Worm (Caenorhabditis elegans) whole organism, early embryonic: ENCODE measurements around the gene wrt-7.

Source experiments
- B0310.2 ChIP-seq: sonication (generic microtip); optimal IDR thresholded peaks from 2 replicates; lab custom pipeline; 2016; ENCODE audit warnings: mild to moderate bottlenecking, missing genetic modification characterization, missing compliant biosample characterization
- F13C5.2 ChIP-seq: sonication (generic microtip); optimal IDR thresholded peaks from 2 replicates; lab custom pipeline; 2017; ENCODE audit warnings: mild to moderate bottlenecking, missing genetic modification characterization, inconsistent platforms, missing compliant biosample characterization
- aly-1 ChIP-seq: sonication (generic microtip); optimal IDR thresholded peaks from 2 replicates; lab custom pipeline; 2016; ENCODE audit warnings: missing genetic modification characterization, missing compliant biosample characterization
- ama-1 ChIP-seq: fragments of 150-350 bp; optimal IDR thresholded peaks from 2 replicates; lab custom pipeline; 2014
- ceh-13 ChIP-seq: fragments of 200-800 bp; sonication (Bioruptor generic); optimal IDR thresholded peaks from 2 replicates; lab custom pipeline; 2018; ENCODE audit warnings: mild to moderate bottlenecking, missing genetic modification characterization, missing compliant biosample characterization
- ceh-36 ChIP-seq: sonication (generic microtip); optimal IDR thresholded peaks from 2 replicates; lab custom pipeline; 2016; ENCODE audit warnings: missing genetic modification characterization, inconsistent platforms, missing compliant biosample characterization
- ets-7 ChIP-seq: sonication (generic microtip); optimal IDR thresholded peaks from 2 replicates; lab custom pipeline; 2016; ENCODE audit warnings: missing genotype, missing genetic modification characterization, missing compliant biosample characterization
- flt-1 ChIP-seq: fragments of 200-800 bp; sonication (Bioruptor generic); IDR thresholded peaks from 2 replicates; pipeline ENCODE4 v1.3.6; 2022; ENCODE audit warnings: missing genetic modification characterization, missing compliant biosample characterization
- hmbx-1 ChIP-seq: sonication (generic microtip); optimal IDR thresholded peaks from 2 replicates; lab custom pipeline; 2016; ENCODE audit warnings: mild to moderate bottlenecking, missing genetic modification characterization, missing compliant biosample characterization
- hmg-4 ChIP-seq: fragments of 200-800 bp; sonication (Bioruptor generic); optimal IDR thresholded peaks from 2 replicates; lab custom pipeline; 2018; ENCODE audit warnings: mild to moderate bottlenecking, missing genetic modification characterization, missing compliant biosample characterization
- hnd-1 ChIP-seq: sonication (generic microtip); optimal IDR thresholded peaks from 2 replicates; lab custom pipeline; 2016; ENCODE audit warnings: missing genetic modification characterization, missing compliant biosample characterization
- pes-1 ChIP-seq: fragments of 200-800 bp; sonication (Bioruptor generic); IDR thresholded peaks from 2 replicates; pipeline ENCODE4 v1.3.6; 2022; ENCODE audit warnings: missing genetic modification reagents, missing genetic modification characterization, missing compliant biosample characterization
- scrt-1 ChIP-seq: fragments of 200-800 bp; sonication (Bioruptor generic); IDR thresholded peaks from 2 replicates; pipeline ENCODE4 v1.3.6; 2022; ENCODE audit warnings: missing genetic modification characterization, missing compliant biosample characterization
- sea-1 ChIP-seq: fragments of 200-800 bp; sonication (Bioruptor generic); conservative IDR thresholded peaks from 2 replicates; pipeline ENCODE4 v1.3.6; 2022; ENCODE audit warnings: missing genetic modification characterization, missing compliant biosample characterization
- tbx-11 ChIP-seq: fragments of 200-800 bp; sonication (Bioruptor generic); IDR thresholded peaks from 2 replicates; pipeline ENCODE4 v1.3.6; 2022; ENCODE audit warnings: missing genetic modification characterization, missing compliant biosample characterization
- tbx-37 ChIP-seq: fragments of 200-800 bp; sonication (Bioruptor generic); conservative IDR thresholded peaks from 2 replicates; pipeline ENCODE4 v1.3.6; 2022; ENCODE audit warnings: missing genetic modification reagents, missing genetic modification characterization, missing compliant biosample characterization
- tra-4 ChIP-seq: sonication (generic microtip); optimal IDR thresholded peaks from 2 replicates; lab custom pipeline; 2017; ENCODE audit warnings: missing genetic modification characterization, missing compliant biosample characterization

The wrt-7 gene

ce11 chrV:15347292-15347691, 10.0 kb upstream of the wrt-7 start, which contains the start of gene C29F3.3:
TSS of gene C29F3.3 (minus strand) at chrV:15347392.
- TF ChIP-seq tra-4 (tag; lab: Kevin White, UChicago), result no peak
- no peak for TF ChIP-seq flt-1
- TF ChIP-seq F13C5.2 (tag; lab: Kevin White, UChicago), result no peak
- TF ChIP-seq hmg-4 (GFP tag; lab: Kevin White, UChicago), result no peak
- no peak for TF ChIP-seq hnd-1 (tag; lab: Kevin White, UChicago)
- no peak for TF ChIP-seq tbx-37 (GFP tag; lab: Robert Waterston, UW)
- no peak for TF ChIP-seq pes-1 (GFP tag; lab: Robert Waterston, UW)
- TF ChIP-seq ets-7, result no peak
- TF ChIP-seq B0310.2 (tag; lab: Kevin White, UChicago), result no peak
- no peak for TF ChIP-seq ceh-36 (tag; lab: Kevin White, UChicago)
- TF ChIP-seq ama-1 (lab: Kevin White, UChicago), result no peak
- TF ChIP-seq scrt-1 (GFP tag; lab: Robert Waterston, UW), result no peak
- TF ChIP-seq aly-1 (tag; lab: Kevin White, UChicago), result no peak
- no peak for TF ChIP-seq sea-1 (GFP tag; lab: Robert Waterston, UW)
- TF ChIP-seq hmbx-1 (tag; lab: Kevin White, UChicago), result no peak
- no peak for TF ChIP-seq ceh-13
- TF ChIP-seq tbx-11, result no peak

DNA sequence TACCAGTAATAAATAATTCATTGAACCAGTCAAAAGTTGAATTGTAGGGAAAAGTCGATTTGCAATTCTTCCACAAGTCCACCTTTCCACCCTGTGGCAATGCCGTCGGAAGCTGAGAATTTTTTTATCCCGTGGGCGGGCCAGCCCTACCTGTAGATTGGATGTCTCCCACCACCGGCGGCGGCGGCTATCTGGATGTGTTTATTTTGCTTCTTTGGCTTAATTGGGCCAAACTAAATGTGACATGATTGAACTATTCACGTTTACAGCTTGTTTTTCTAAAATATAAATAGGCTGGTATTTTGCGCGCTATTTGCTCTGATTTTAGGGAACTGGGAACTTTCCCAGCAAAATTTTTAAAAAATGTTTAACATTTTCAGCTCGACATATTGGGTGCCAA, 7.2 kb upstream of the wrt-7 start, which contains the start of gene wrt-8:
TSS of gene wrt-8 (minus strand) at position 101 of the 400 bp plus-strand sequence.
- TF ChIP-seq hmbx-1 (tag; lab: Kevin White, UChicago) (no peak), aly-1 (tag; lab: Kevin White, UChicago) (no peak), hnd-1 (tag; lab: Kevin White, UChicago) (no peak), tbx-37 (GFP tag; lab: Robert Waterston, UW) (no peak), F13C5.2 (tag; lab: Kevin White, UChicago) (no peak), ets-7 (no peak), ama-1 (lab: Kevin White, UChicago) (no peak), B0310.2 (tag; lab: Kevin White, UChicago) (no peak), pes-1 (GFP tag; lab: Robert Waterston, UW) (no peak), tbx-11 (no peak), hmg-4 (GFP tag; lab: Kevin White, UChicago) (no peak), scrt-1 (GFP tag; lab: Robert Waterston, UW) (no peak)

- TF ChIP-seq tra-4 (tag; lab: Kevin White, UChicago) (no peak), ceh-36 (tag; lab: Kevin White, UChicago) (no peak), hnd-1 (tag; lab: Kevin White, UChicago) (no peak), F13C5.2 (tag; lab: Kevin White, UChicago) (no peak), hmbx-1 (tag; lab: Kevin White, UChicago) (no peak)
These were observed 4.1 kb upstream of the wrt-7 start, which contains the start of gene clec-229 for ce11 chrV:15341404-15341803. TSS of gene clec-229 (minus strand) at chrV:15341504.

DNA sequence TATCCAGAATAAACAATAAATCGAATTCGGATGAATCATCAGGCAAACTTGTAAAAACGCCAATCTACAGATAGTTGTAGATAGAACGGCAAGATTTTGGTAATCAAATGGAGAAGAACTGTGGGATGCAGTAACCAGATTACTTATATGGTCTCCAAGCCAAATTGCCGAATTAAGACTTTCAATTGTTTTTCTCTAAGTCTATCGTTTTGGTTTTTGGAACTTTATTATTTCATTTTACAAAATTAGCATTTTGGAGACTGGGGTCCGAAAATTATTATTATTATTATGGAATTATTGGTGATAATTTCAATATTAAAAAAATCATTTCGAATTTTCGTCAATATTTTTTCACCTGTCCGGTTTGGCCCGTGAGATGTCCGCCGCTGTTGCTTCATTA, 2.1 kb upstream of the wrt-7 start, which contains the start of gene clec-228:
TSS of gene clec-228 (minus strand) at position 101 of the 400 bp plus-strand sequence.
- no peak for TF ChIP-seq tra-4 (tag; lab: Kevin White, UChicago)
- no peak for TF ChIP-seq sea-1 (GFP tag; lab: Robert Waterston, UW)
- TF ChIP-seq flt-1, result no peak
- TF ChIP-seq ceh-13, result no peak
- TF ChIP-seq tbx-37 (GFP tag; lab: Robert Waterston, UW), result no peak
- no peak for TF ChIP-seq ets-7
- TF ChIP-seq ceh-36 (tag; lab: Kevin White, UChicago), result no peak
- TF ChIP-seq pes-1 (GFP tag; lab: Robert Waterston, UW), result no peak
- no peak for TF ChIP-seq F13C5.2 (tag; lab: Kevin White, UChicago)
- no peak for TF ChIP-seq ama-1 (lab: Kevin White, UChicago)
- no peak for TF ChIP-seq scrt-1 (GFP tag; lab: Robert Waterston, UW)
- TF ChIP-seq aly-1 (tag; lab: Kevin White, UChicago), result no peak
- no peak for TF ChIP-seq tbx-11
- no peak for TF ChIP-seq B0310.2 (tag; lab: Kevin White, UChicago)
- no peak for TF ChIP-seq hmbx-1 (tag; lab: Kevin White, UChicago)
- no peak for TF ChIP-seq hmg-4 (GFP tag; lab: Kevin White, UChicago)
- TF ChIP-seq hnd-1 (tag; lab: Kevin White, UChicago), result no peak

DNA sequence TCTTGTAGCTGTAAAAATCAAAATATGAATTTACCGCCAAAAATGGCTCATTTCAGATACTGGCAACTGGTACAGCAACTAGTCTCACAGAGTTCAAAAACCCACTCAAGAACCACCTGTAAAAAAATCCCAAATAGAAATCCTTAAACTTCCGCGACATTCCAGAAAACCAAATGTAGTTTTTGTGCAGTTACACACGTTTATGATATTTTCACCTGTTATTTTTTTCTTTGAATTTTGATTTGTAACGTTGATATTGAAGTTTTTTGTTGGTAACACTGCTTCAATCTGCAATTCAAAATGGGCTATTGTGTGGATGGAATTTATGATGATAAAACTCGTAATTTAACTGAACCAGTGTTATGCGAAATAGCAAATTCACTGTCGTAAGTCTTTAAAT, 4.5 kb downstream of the wrt-7 start, which contains the start of gene srw-113:
TSS of gene srw-113 (plus strand) at position 301 of the 400 bp plus-strand sequence.
- TF ChIP-seq ets-7 (no peak), hnd-1 (tag; lab: Kevin White, UChicago) (no peak), flt-1 (no peak)

DNA sequence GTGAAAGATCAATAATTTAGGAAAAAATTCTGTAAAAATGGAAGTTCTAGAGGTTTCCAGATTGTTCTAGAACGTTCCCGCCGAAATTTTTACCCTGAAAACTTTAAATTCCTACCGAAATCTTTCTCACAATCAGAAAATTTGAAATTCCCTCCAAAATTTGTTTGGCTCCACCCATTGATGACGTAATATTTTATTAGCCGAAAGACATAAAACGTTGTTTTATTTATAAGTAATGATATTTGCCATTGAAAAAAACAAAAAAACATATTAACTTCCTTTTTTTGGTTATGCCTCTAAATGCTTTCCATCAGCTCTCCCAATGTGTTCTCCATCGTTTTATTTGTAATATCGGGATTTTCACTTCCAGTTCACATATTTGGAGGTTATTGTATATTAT, 7.0 kb downstream of the wrt-7 start, which contains the start of gene srh-295:
TSS of gene srh-295 (plus strand) at position 301 of the 400 bp plus-strand sequence.
- TF ChIP-seq scrt-1 (GFP tag; lab: Robert Waterston, UW) (no peak), ets-7 (no peak), F13C5.2 (tag; lab: Kevin White, UChicago) (no peak), ceh-13 (no peak), tbx-11 (no peak), hnd-1 (tag; lab: Kevin White, UChicago) (no peak), sea-1 (GFP tag; lab: Robert Waterston, UW) (no peak), hmg-4 (GFP tag; lab: Kevin White, UChicago) (no peak), ceh-36 (tag; lab: Kevin White, UChicago) (no peak), pes-1 (GFP tag; lab: Robert Waterston, UW) (no peak), aly-1 (tag; lab: Kevin White, UChicago) (no peak), hmbx-1 (tag; lab: Kevin White, UChicago) (no peak), flt-1 (no peak), B0310.2 (tag; lab: Kevin White, UChicago) (no peak), ama-1 (lab: Kevin White, UChicago) (no peak)

DNA sequence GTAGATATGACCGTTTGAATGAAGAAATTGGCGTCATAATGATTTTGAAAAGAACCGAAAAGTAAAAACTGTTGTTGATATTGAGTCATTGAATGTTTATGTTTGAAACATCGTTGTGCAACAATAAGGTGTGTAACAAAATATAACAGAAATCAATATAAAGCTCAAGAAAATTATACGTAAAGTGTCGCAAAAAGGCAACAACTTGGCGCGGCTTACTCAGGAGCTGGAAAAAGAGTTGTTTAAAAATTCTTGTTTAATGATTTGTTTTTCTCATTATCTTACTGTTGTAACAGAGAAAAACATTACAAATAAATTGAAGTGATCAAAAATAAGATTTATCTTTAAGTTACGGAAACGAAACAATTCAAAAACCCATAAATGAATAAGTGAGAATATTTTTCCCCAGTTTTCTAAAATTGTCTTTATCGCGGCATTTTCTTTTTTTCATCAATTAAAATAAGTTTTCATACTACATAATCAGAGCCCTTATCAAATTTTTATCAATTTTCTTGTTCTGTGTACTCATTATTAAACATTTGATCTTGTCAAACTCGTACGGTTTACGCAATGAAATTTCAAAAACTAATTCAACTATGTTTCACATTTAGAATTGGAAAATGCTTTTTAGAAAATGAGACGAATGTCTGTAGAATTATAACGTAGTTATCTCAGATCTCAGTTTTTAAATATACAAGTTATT, 9.4 kb downstream of the wrt-7 start, which contains the start of gene ZK1037.6:
TSS of gene ZK1037.6 (minus strand) at position 51 of the 703 bp plus-strand sequence.
- no peak for TF ChIP-seq B0310.2 (tag; lab: Kevin White, UChicago)
- TF ChIP-seq hnd-1 (tag; lab: Kevin White, UChicago), result no peak
- no peak for TF ChIP-seq F13C5.2 (tag; lab: Kevin White, UChicago)
- TF ChIP-seq tbx-37 (GFP tag; lab: Robert Waterston, UW), result no peak
- no peak for TF ChIP-seq aly-1 (tag; lab: Kevin White, UChicago)
- TF ChIP-seq tra-4 (tag; lab: Kevin White, UChicago), result no peak
- no peak for TF ChIP-seq ceh-36 (tag; lab: Kevin White, UChicago)
- TF ChIP-seq ceh-13, result no peak
- no peak for TF ChIP-seq hmg-4 (GFP tag; lab: Kevin White, UChicago)
- TF ChIP-seq flt-1, result no peak
- TF ChIP-seq sea-1 (GFP tag; lab: Robert Waterston, UW), result no peak
- TF ChIP-seq pes-1 (GFP tag; lab: Robert Waterston, UW), result no peak
